Worm (Caenorhabditis elegans) whole organism, L4 larva: ENCODE measurements around the gene T07A9.12.
A peak's percentile ranks its signal among the peaks of the same experiment; 100 is the strongest.

Source experiments
- D1046.2 ChIP-seq: fragments of 200-800 bp; sonication (Bioruptor generic); IDR thresholded peaks from 2 replicates; pipeline ENCODE4 v1.3.6; 2022; ENCODE audit warnings: missing genetic modification characterization, missing compliant biosample characterization
- F10B5.3 ChIP-seq: sonication (generic microtip); optimal IDR thresholded peaks from 2 replicates; lab custom pipeline; 2016; ENCODE audit warnings: mild to moderate bottlenecking, missing genetic modification characterization, missing compliant biosample characterization
- F26F4.8 ChIP-seq: fragments of 200-800 bp; sonication (Bioruptor generic); conservative IDR thresholded peaks from 2 replicates; pipeline ENCODE4 v1.3.6; 2022; ENCODE audit warnings: missing genetic modification characterization, missing compliant biosample characterization
- F37D6.2 ChIP-seq: sonication (generic microtip); optimal IDR thresholded peaks from 2 replicates; lab custom pipeline; 2016; ENCODE audit warnings: mild to moderate bottlenecking, missing genetic modification characterization, missing compliant biosample characterization
- R02D3.7 ChIP-seq: fragments of 150-350 bp; sonication (generic microtip); optimal IDR thresholded peaks from 3 replicates; lab custom pipeline; 2014; ENCODE audit warnings: missing biosample characterization, missing genetic modification characterization
- Y105C5A.15 ChIP-seq: fragments of 200-800 bp; sonication (Bioruptor generic); IDR thresholded peaks from 2 replicates; pipeline ENCODE4 v1.3.6; 2022; ENCODE audit warnings: missing genetic modification characterization, missing compliant biosample characterization
- aha-1 ChIP-seq: fragments of 150-350 bp; peaks from one replicate; lab custom pipeline; 2014; ENCODE audit warnings: missing biosample characterization, missing genetic modification characterization
- aly-2 ChIP-seq: sonication (generic microtip); optimal IDR thresholded peaks from 2 replicates; lab custom pipeline; 2018; ENCODE audit warnings: missing biosample characterization, missing genetic modification characterization
- ama-1 ChIP-seq: fragments of 150-350 bp; optimal IDR thresholded peaks from 2 replicates; lab custom pipeline; 2014; ENCODE audit warnings: inconsistent platforms, mixed read lengths
- ceh-20 ChIP-seq: fragments of 200-800 bp; sonication (Bioruptor generic); IDR thresholded peaks from 2 replicates; pipeline ENCODE4 v1.3.6; 2022; ENCODE audit warnings: missing genetic modification reagents, missing genetic modification characterization, missing compliant biosample characterization
- ceh-44 ChIP-seq: fragments of 200-800 bp; sonication (Bioruptor generic); IDR thresholded peaks from 2 replicates; pipeline ENCODE4 v1.3.6; 2022; ENCODE audit warnings: missing genetic modification reagents, missing genetic modification characterization, missing compliant biosample characterization
- cey-2 ChIP-seq: sonication (generic microtip); optimal IDR thresholded peaks from 3 replicates; lab custom pipeline; 2017; ENCODE audit warnings: missing genetic modification characterization, mild to moderate bottlenecking, missing compliant biosample characterization, antibody characterized with exemption, borderline replicate concordance; ENCODE audit not compliant: insufficient read depth
- ctbp-1 ChIP-seq: fragments of 200-800 bp; sonication (Bioruptor generic); IDR thresholded peaks from 2 replicates; pipeline ENCODE4 v1.3.6; 2022; ENCODE audit warnings: missing genetic modification reagents, missing genetic modification characterization, missing compliant biosample characterization
- daf-12 ChIP-seq: fragments of 150-350 bp; optimal IDR thresholded peaks from 2 replicates; lab custom pipeline; 2014; ENCODE audit warnings: missing biosample characterization, missing genetic modification reagents, missing genetic modification characterization
- daf-8 ChIP-seq: fragments of 200-800 bp; sonication (Bioruptor generic); IDR thresholded peaks from 2 replicates; pipeline ENCODE4 v1.3.6; 2022; ENCODE audit warnings: missing genetic modification characterization, missing compliant biosample characterization
- dmd-6 ChIP-seq: fragments of 200-800 bp; sonication (Bioruptor generic); IDR thresholded peaks from 2 replicates; pipeline ENCODE4 v1.3.6; 2022; ENCODE audit warnings: missing genetic modification reagents, missing genetic modification characterization, missing compliant biosample characterization
- dmd-8 ChIP-seq: fragments of 200-800 bp; sonication (Bioruptor generic); IDR thresholded peaks from 2 replicates; pipeline ENCODE4 v1.3.6; 2022; ENCODE audit warnings: missing genetic modification characterization, missing compliant biosample characterization
- dmd-9 ChIP-seq: fragments of 200-800 bp; sonication (Bioruptor generic); IDR thresholded peaks from 2 replicates; pipeline ENCODE4 v1.3.6; 2022; ENCODE audit warnings: missing genetic modification reagents, missing genetic modification characterization, missing compliant biosample characterization
- dve-1 ChIP-seq: sonication (generic microtip); optimal IDR thresholded peaks from 2 replicates; lab custom pipeline; 2017; ENCODE audit warnings: antibody characterized with exemption, mild to moderate bottlenecking, missing genetic modification characterization, missing compliant biosample characterization; ENCODE audit not compliant: insufficient read depth
- fkh-10 ChIP-seq: fragments of 150-350 bp; optimal IDR thresholded peaks from 2 replicates; lab custom pipeline; 2014; ENCODE audit warnings: missing biosample characterization, missing genetic modification reagents, missing genetic modification characterization
- gei-8 ChIP-seq: fragments of 200-800 bp; sonication (Bioruptor generic); optimal IDR thresholded peaks from 2 replicates; lab custom pipeline; 2018; ENCODE audit warnings: mild to moderate bottlenecking, missing genetic modification characterization, missing compliant biosample characterization
- hlh-11 ChIP-seq: fragments of 200-800 bp; sonication (Bioruptor generic); optimal IDR thresholded peaks from 2 replicates; lab custom pipeline; 2018; ENCODE audit warnings: mild to moderate bottlenecking, missing genetic modification characterization, missing compliant biosample characterization
- hlh-30 ChIP-seq: sonication (generic microtip); optimal IDR thresholded peaks from 2 replicates; lab custom pipeline; 2017; ENCODE audit warnings: antibody characterized with exemption, mild to moderate bottlenecking, missing genetic modification characterization, missing compliant biosample characterization; ENCODE audit not compliant: insufficient read depth
- hmg-1.1 ChIP-seq: fragments of 200-800 bp; sonication (Bioruptor generic); IDR thresholded peaks from 2 replicates; pipeline ENCODE4 v1.3.6; 2022; ENCODE audit warnings: missing genetic modification reagents, missing genetic modification characterization, missing compliant biosample characterization
- jun-1 ChIP-seq: fragments of 150-350 bp; optimal IDR thresholded peaks from 2 replicates; lab custom pipeline; 2014; ENCODE audit warnings: missing biosample characterization, missing genetic modification reagents, missing genetic modification characterization
- lim-7 ChIP-seq: fragments of 200-800 bp; sonication (Bioruptor generic); IDR thresholded peaks from 2 replicates; pipeline ENCODE4 v1.3.6; 2022; ENCODE audit warnings: missing genetic modification characterization, missing compliant biosample characterization
- lin-15B ChIP-seq: fragments of 150-350 bp; sonication (generic microtip); optimal IDR thresholded peaks from 3 replicates; lab custom pipeline; 2014; ENCODE audit warnings: missing biosample characterization, missing genetic modification characterization
- lin-38 ChIP-seq: fragments of 200-800 bp; sonication (Bioruptor generic); IDR thresholded peaks from 2 replicates; pipeline ENCODE4 v1.3.6; 2022; ENCODE audit warnings: missing genetic modification reagents, missing genetic modification characterization, missing compliant biosample characterization
- lin-39 ChIP-seq: fragments of 150-350 bp; optimal IDR thresholded peaks from 2 replicates; lab custom pipeline; 2014; ENCODE audit warnings: missing biosample characterization, missing genetic modification reagents, missing genetic modification characterization
- lir-3 ChIP-seq: sonication (generic microtip); optimal IDR thresholded peaks from 2 replicates; lab custom pipeline; 2016; ENCODE audit warnings: mild to moderate bottlenecking, missing genetic modification characterization, missing compliant biosample characterization
- madf-9 ChIP-seq: fragments of 200-800 bp; sonication (Bioruptor generic); conservative IDR thresholded peaks from 2 replicates; pipeline ENCODE4 v1.3.6; 2022; ENCODE audit warnings: missing genetic modification reagents, missing genetic modification characterization, missing compliant biosample characterization
- mdl-1 ChIP-seq, 2 experiments: fragments of 150-350 bp in 1 of 2; sonication (generic microtip) in 1 of 2; optimal IDR thresholded peaks; 2 replicates each; lab custom pipeline; 2014 to 2017; ENCODE audit warnings: missing biosample characterization in 2 of 2, missing genetic modification characterization in 2 of 2
- mdt-29 ChIP-seq: fragments of 200-800 bp; sonication (Bioruptor generic); IDR thresholded peaks from 2 replicates; pipeline ENCODE4 v1.3.6; 2022; ENCODE audit warnings: missing genetic modification reagents, missing genetic modification characterization, missing compliant biosample characterization
- mes-2 ChIP-seq: sonication (generic microtip); optimal IDR thresholded peaks from 2 replicates; lab custom pipeline; 2016; ENCODE audit warnings: missing genotype, mild to moderate bottlenecking, missing genetic modification characterization, missing compliant biosample characterization; ENCODE audit not compliant: poor library complexity, severe bottlenecking
- mxl-2 ChIP-seq: fragments of 200-800 bp; sonication (Bioruptor generic); conservative IDR thresholded peaks from 2 replicates; pipeline ENCODE4 v1.3.6; 2022; ENCODE audit warnings: missing genetic modification reagents, missing genetic modification characterization, missing compliant biosample characterization
- nhr-102 ChIP-seq: sonication (generic microtip); optimal IDR thresholded peaks from 2 replicates; lab custom pipeline; 2016; ENCODE audit warnings: mild to moderate bottlenecking, missing genetic modification characterization, moderate library complexity, missing compliant biosample characterization
- nhr-28 ChIP-seq: fragments of 150-350 bp; optimal IDR thresholded peaks from 2 replicates; lab custom pipeline; 2014; ENCODE audit warnings: missing biosample characterization, missing genetic modification characterization
- nhr-42 ChIP-seq: fragments of 200-800 bp; sonication (Bioruptor generic); IDR thresholded peaks from 2 replicates; pipeline ENCODE4 v1.3.6; 2022; ENCODE audit warnings: missing genetic modification characterization, missing compliant biosample characterization
- pha-4 ChIP-seq, 2 experiments: fragments of 150-350 bp in 1 of 2; fragments of 200-800 bp in 1 of 2; sonication (Bioruptor generic) in 1 of 2; IDR thresholded peaks in 1 of 2; optimal IDR thresholded peaks in 1 of 2; 2 replicates each; pipeline versions ENCODE4 v1.3.6 to Lab custom; 2014 to 2022; ENCODE audit warnings: missing genetic modification characterization in 2 of 2, missing genetic modification reagents in 2 of 2, missing biosample characterization in 1 of 2, missing compliant biosample characterization in 1 of 2
- php-3 ChIP-seq: fragments of 200-800 bp; sonication (Bioruptor generic); IDR thresholded peaks from 2 replicates; pipeline ENCODE4 v1.3.6; 2022; ENCODE audit warnings: missing genetic modification reagents, missing genetic modification characterization, missing compliant biosample characterization
- pqm-1 ChIP-seq: sonication (generic microtip); optimal IDR thresholded peaks from 2 replicates; lab custom pipeline; 2017; ENCODE audit warnings: missing biosample characterization, missing genetic modification characterization
- set-16 ChIP-seq: fragments of 200-800 bp; sonication (Bioruptor generic); IDR thresholded peaks from 2 replicates; pipeline ENCODE4 v1.3.6; 2022; ENCODE audit warnings: missing genetic modification reagents, missing genetic modification characterization, missing compliant biosample characterization
- spr-1 ChIP-seq: sonication (generic microtip); optimal IDR thresholded peaks from 2 replicates; lab custom pipeline; 2016; ENCODE audit warnings: mild to moderate bottlenecking, missing genetic modification characterization, missing compliant biosample characterization
- tag-97 ChIP-seq: fragments of 200-800 bp; sonication (Bioruptor generic); IDR thresholded peaks from 2 replicates; pipeline ENCODE4 v1.3.6; 2022; ENCODE audit warnings: missing genetic modification characterization, missing compliant biosample characterization
- tra-1 ChIP-seq: fragments of 200-800 bp; sonication (Bioruptor generic); IDR thresholded peaks from 2 replicates; pipeline ENCODE4 v1.3.6; 2022; ENCODE audit warnings: missing genetic modification reagents, missing genetic modification characterization, missing compliant biosample characterization
- unc-130 ChIP-seq: sonication (generic microtip); optimal IDR thresholded peaks from 2 replicates; lab custom pipeline; 2016; ENCODE audit warnings: missing genetic modification reagents, missing genetic modification characterization, missing compliant biosample characterization
- unc-62 ChIP-seq, 3 experiments: fragments of 150-350 bp in 1 of 3; sonication (generic microtip); optimal IDR thresholded peaks in 2 of 3; peaks in 1 of 3; 1 replicate in 1 of 3; 2 replicates in 2 of 3; lab custom pipeline; 2014 to 2017; ENCODE audit warnings: missing biosample characterization in 3 of 3, missing genetic modification characterization in 3 of 3, missing genetic modification reagents in 3 of 3, missing genotype in 1 of 3
- vab-7 ChIP-seq: fragments of 200-800 bp; sonication (Bioruptor generic); IDR thresholded peaks from 2 replicates; pipeline ENCODE4 v1.3.6; 2022; ENCODE audit warnings: missing genetic modification reagents, missing genetic modification characterization, missing compliant biosample characterization
- zfp-2 ChIP-seq: sonication (generic microtip); optimal IDR thresholded peaks from 2 replicates; lab custom pipeline; 2016; ENCODE audit warnings: mild to moderate bottlenecking, missing genetic modification characterization, missing compliant biosample characterization
- zfp-3 ChIP-seq: fragments of 200-800 bp; sonication (Bioruptor generic); conservative IDR thresholded peaks from 2 replicates; pipeline ENCODE4 v1.3.6; 2022; ENCODE audit warnings: missing genetic modification reagents, missing genetic modification characterization, missing compliant biosample characterization
- ztf-11 ChIP-seq: fragments of 150-350 bp; optimal IDR thresholded peaks from 2 replicates; lab custom pipeline; 2014; ENCODE audit warnings: missing biosample characterization, missing genetic modification characterization

Gene T07A9.12

ce11 chrIV:440509-440908, 29.8 kb downstream of the T07A9.12 start, which contains the start of gene hum-8:
Gene hum-8, minus strand, starts transcription at chrIV:440554.
- TF ChIP-seq F37D6.2 (no peak), vab-7 (GFP tag; lab: Robert Waterston, UW) (no peak), lim-7 (no peak), ama-1 (lab: Kevin White, UChicago) (no peak), R02D3.7 (no peak), tag-97 (GFP tag; lab: Robert Waterston, UW) (no peak), aly-2 (tag; lab: Kevin White, UChicago) (no peak), dve-1 (tag; lab: Kevin White, UChicago) (peak; percentile 56), mdl-1 (tag; optimal IDR thresholded peaks at IDR 0.05; lab: Kevin White, UChicago) (no peak), hlh-30 (tag; lab: Kevin White, UChicago) (peak; percentile 31), php-3 (no peak), lir-3 (tag; lab: Kevin White, UChicago) (no peak), Y105C5A.15 (GFP tag; lab: Robert Waterston, UW) (no peak), D1046.2 (GFP tag; lab: Robert Waterston, UW) (no peak), nhr-28 (peak; percentile 85), gei-8 (no peak), set-16 (GFP tag; lab: Robert Waterston, UW) (no peak), pqm-1 (tag; lab: Kevin White, UChicago) (peak; percentile 89), hmg-1.1 (GFP tag; lab: Robert Waterston, UW) (no peak), F10B5.3 (tag; lab: Kevin White, UChicago) (no peak), aha-1 (peak; percentile 75), pha-4 (GFP tag; IDR thresholded peaks at IDR 0.05; lab: Robert Waterston, UW) (no peak), pha-4 (tag; optimal IDR thresholded peaks at IDR 0.05; lab: Kevin White, UChicago) (no peak), dmd-6 (GFP tag; lab: Robert Waterston, UW) (peak; percentile 82), jun-1 (no peak), ztf-11 (no peak), dmd-9 (GFP tag; lab: Robert Waterston, UW) (no peak), ctbp-1 (GFP tag; lab: Robert Waterston, UW) (no peak), lin-39 (tag; lab: Kevin White, UChicago) (no peak), unc-62 (GFP tag; optimal IDR thresholded peaks at IDR 0.05 in 1 of 2; lab: Kevin White, UChicago) (no peak), unc-62 (tag; optimal IDR thresholded peaks at IDR 0.05; lab: Kevin White, UChicago) (no peak), daf-12 (no peak), zfp-3 (GFP tag; lab: Robert Waterston, UW) (no peak), mdt-29 (GFP tag; lab: Robert Waterston, UW) (no peak), mxl-2 (GFP tag; lab: Robert Waterston, UW) (no peak), spr-1 (tag; lab: Kevin White, UChicago) (no peak), unc-130 (GFP tag; lab: Kevin White, UChicago) (no peak), hlh-11 (peak; percentile 66), cey-2 (tag; lab: Kevin White, UChicago) (no peak), nhr-42 (GFP tag; lab: Robert Waterston, UW) (no peak), daf-8 (GFP tag; lab: Robert Waterston, UW) (no peak), ceh-44 (GFP tag; lab: Robert Waterston, UW) (no peak), mes-2 (tag; lab: Kevin White, UChicago) (no peak), tra-1 (GFP tag; lab: Robert Waterston, UW) (no peak), F26F4.8 (no peak), ceh-20 (no peak), dmd-8 (no peak), lin-38 (GFP tag; lab: Robert Waterston, UW) (no peak), lin-15B (no peak), fkh-10 (GFP tag; lab: Kevin White, UChicago) (no peak), zfp-2 (no peak), nhr-102 (tag; lab: Kevin White, UChicago) (no peak), madf-9 (GFP tag; lab: Robert Waterston, UW) (no peak)
